Fruit fly (Drosophila melanogaster) S2 (cell line): ENCODE data around the gene Alp1.

Source experiments
- CG8478 ChIP-seq: fragments of >200 bp; optimal IDR thresholded peaks from 2 replicates; lab custom pipeline; 2018
- CTCF ChIP-seq, 2 experiments: fragments of >200 bp; optimal IDR thresholded peaks; 2 replicates each; lab custom pipeline; 2018

DNA sequence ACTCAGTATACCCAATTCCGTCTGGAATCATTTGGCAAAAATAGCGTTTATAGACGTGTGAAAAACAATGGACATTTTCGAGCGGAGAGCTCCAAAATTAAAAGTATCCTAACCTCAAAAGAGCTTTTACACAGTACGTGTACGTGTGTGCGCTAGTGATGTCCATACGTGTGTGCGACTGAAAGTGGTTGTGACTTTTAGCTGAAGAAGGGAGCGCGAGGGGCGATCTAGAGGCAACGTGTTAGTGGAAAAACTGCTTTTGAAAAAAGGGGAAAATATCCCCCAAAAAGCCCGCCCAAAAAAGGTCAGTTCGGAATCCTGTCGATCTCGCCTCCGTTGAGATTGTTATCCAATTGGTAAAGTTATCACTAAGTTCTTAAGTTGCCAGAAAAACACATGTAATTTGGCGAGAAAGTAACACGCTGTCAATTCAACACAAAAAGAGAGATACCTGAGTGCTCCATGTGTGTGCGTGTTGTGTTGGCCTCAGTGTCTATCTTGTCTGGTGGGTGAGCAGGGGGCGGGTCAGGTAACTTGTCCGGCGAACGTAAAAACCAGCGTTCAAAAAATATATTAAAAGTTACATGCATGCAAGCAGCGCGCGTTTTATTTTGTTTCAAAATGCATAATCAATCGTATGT, 10.8 kb downstream of the Alp1 start:
- TF ChIP-seq CTCF (optimal IDR thresholded peaks at IDR 0.05; lab: Kevin White, UChicago) = no peak
- TF ChIP-seq CG8478 = no peak
